Fruit fly (Drosophila melanogaster) whole organism, pupa: Measurements from ENCODE around the gene CG13801.

Source experiments
- CG17806 ChIP-seq: fragments of 200-800 bp; sonication (Bioruptor generic); optimal IDR thresholded peaks from 2 replicates; lab custom pipeline; 2018; ENCODE audit warnings: missing biosample characterization, mild to moderate bottlenecking, missing genetic modification characterization, moderate library complexity
- EcR ChIP-seq: fragments of 200-800 bp; sonication (Bioruptor generic); optimal IDR thresholded peaks from 3 replicates; lab custom pipeline; 2019; ENCODE audit warnings: missing biosample characterization, missing genetic modification characterization, mild to moderate bottlenecking, moderate library complexity, missing genetic modification reagents
- gl ChIP-seq: fragments of 200-800 bp; sonication (Bioruptor generic); optimal IDR thresholded peaks from 2 replicates; lab custom pipeline; 2018; ENCODE audit warnings: missing biosample characterization, mild to moderate bottlenecking, missing genetic modification characterization

DNA sequence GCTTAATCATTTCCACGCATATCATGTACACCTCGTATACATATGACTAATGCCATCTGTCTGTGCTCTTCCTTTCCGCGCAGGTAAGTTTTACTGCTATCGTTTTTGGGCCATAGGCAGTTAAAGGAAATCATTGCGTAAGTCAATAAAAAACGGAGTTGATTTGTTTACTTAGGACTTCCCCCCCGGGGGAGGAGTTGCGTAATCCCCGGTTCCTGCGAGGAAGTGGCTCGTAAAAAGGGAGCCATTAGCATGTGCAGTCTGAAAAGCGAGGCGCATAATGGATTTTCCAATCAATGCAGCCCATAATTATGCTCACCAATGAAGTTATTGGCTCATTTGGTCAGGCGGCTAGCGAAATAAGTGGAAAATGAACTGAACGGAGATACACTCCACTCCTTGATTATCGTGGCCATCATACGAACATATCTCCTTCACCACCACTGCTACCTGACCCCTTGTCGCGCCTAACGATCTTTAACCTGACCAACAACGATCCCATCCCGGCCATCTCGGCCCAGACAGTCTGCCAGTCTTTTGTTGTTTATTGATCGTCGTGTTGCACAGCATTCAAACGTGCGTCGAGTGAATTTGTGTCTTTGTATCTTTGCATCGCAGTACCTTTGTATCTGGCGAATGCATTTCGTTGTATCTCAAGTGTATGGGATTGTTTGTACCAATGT lies 25.1 kb downstream of the CG13801 start:
- TF ChIP-seq gl (no peak), CG17806 (tag; lab: Kevin White, UChicago) (no peak), EcR (GFP tag; lab: Kevin White, UChicago) (no peak)
